Worm (Caenorhabditis elegans) whole organism, young adult: ENCODE data around the gene C44B11.4.
A peak's percentile ranks its signal among the peaks of the same experiment; 100 is the strongest.

Experiments used
- B0261.1 ChIP-seq: sonication (generic microtip); optimal IDR thresholded peaks from 2 replicates; lab custom pipeline; 2016; ENCODE audit warnings: mild to moderate bottlenecking, missing genetic modification characterization, moderate library complexity, missing compliant biosample characterization
- B0336.3 ChIP-seq: fragments of 200-800 bp; sonication (Bioruptor generic); IDR thresholded peaks from 2 replicates; pipeline ENCODE4 v1.3.6; 2022; ENCODE audit warnings: missing genetic modification characterization, missing compliant biosample characterization
- F22D6.2 ChIP-seq: sonication (generic microtip); optimal IDR thresholded peaks from 2 replicates; lab custom pipeline; 2016; ENCODE audit warnings: mild to moderate bottlenecking, missing genetic modification characterization, missing compliant biosample characterization
- F23B12.7 ChIP-seq: sonication (generic microtip); optimal IDR thresholded peaks from 2 replicates; lab custom pipeline; 2017; ENCODE audit warnings: missing genetic modification characterization, mild to moderate bottlenecking, missing compliant biosample characterization, antibody characterized with exemption, moderate library complexity; ENCODE audit not compliant: insufficient read depth
- K11D2.4 ChIP-seq: fragments of 200-800 bp; sonication (Bioruptor generic); IDR thresholded peaks from 2 replicates; pipeline ENCODE4 v1.3.6; 2022; ENCODE audit warnings: missing genetic modification reagents, missing genetic modification characterization, missing compliant biosample characterization
- K12H6.12 ChIP-seq: fragments of 200-800 bp; sonication (Bioruptor generic); optimal IDR thresholded peaks from 2 replicates; lab custom pipeline; 2018; ENCODE audit warnings: mild to moderate bottlenecking, missing genetic modification characterization, missing compliant biosample characterization
- T26A5.8 ChIP-seq: sonication (generic microtip); optimal IDR thresholded peaks from 2 replicates; lab custom pipeline; 2016; ENCODE audit warnings: missing genetic modification characterization, missing compliant biosample characterization
- Y53F4B.3 ChIP-seq: fragments of 200-800 bp; sonication (Bioruptor generic); IDR thresholded peaks from 2 replicates; pipeline ENCODE4 v1.3.6; 2022; ENCODE audit warnings: missing genetic modification reagents, missing genetic modification characterization, missing compliant biosample characterization
- Y56A3A.18 ChIP-seq: fragments of 200-800 bp; sonication (Bioruptor generic); IDR thresholded peaks from 2 replicates; pipeline ENCODE4 v1.3.6; 2022; ENCODE audit warnings: missing genetic modification reagents, missing genetic modification characterization, missing compliant biosample characterization
- Y67H2A.10 ChIP-seq: fragments of 200-800 bp; sonication (Bioruptor generic); conservative IDR thresholded peaks from 2 replicates; pipeline ENCODE4 v1.3.6; 2022; ENCODE audit warnings: missing genetic modification reagents, missing genetic modification characterization, missing compliant biosample characterization
- ZK185.1 ChIP-seq: sonication (generic microtip); optimal IDR thresholded peaks from 2 replicates; lab custom pipeline; 2016; ENCODE audit warnings: mild to moderate bottlenecking, missing genetic modification characterization, missing compliant biosample characterization; ENCODE audit not compliant: poor library complexity, severe bottlenecking
- ama-1 ChIP-seq, 3 experiments: fragments of 150-350 bp in 1 of 3; sonication (generic microtip) in 2 of 3; optimal IDR thresholded peaks; 2 replicates each; lab custom pipeline; 2014 to 2018; ENCODE audit warnings: missing biosample characterization in 2 of 3, missing genetic modification characterization in 2 of 3, missing genetic modification reagents in 2 of 3
- aptf-2 ChIP-seq: fragments of 200-800 bp; sonication (Bioruptor generic); conservative IDR thresholded peaks from 2 replicates; pipeline ENCODE4 v1.3.6; 2022; ENCODE audit warnings: missing genetic modification reagents, missing genetic modification characterization, missing compliant biosample characterization
- athp-1 ChIP-seq: sonication (generic microtip); optimal IDR thresholded peaks from 2 replicates; lab custom pipeline; 2017; ENCODE audit warnings: mild to moderate bottlenecking, missing genetic modification characterization, missing compliant biosample characterization
- cebp-2 ChIP-seq: fragments of 200-800 bp; sonication (Bioruptor generic); IDR thresholded peaks from 2 replicates; pipeline ENCODE4 v1.3.6; 2022; ENCODE audit warnings: missing genetic modification characterization, missing compliant biosample characterization
- ceh-27 ChIP-seq: fragments of 200-800 bp; sonication (Bioruptor generic); optimal IDR thresholded peaks from 2 replicates; lab custom pipeline; 2018; ENCODE audit warnings: mild to moderate bottlenecking, missing genetic modification characterization, moderate library complexity, missing compliant biosample characterization
- ceh-40 ChIP-seq: fragments of 200-800 bp; sonication (Bioruptor generic); IDR thresholded peaks from 2 replicates; pipeline ENCODE4 v1.3.6; 2022; ENCODE audit warnings: missing genetic modification characterization, missing compliant biosample characterization
- ceh-79 ChIP-seq: sonication (generic microtip); optimal IDR thresholded peaks from 2 replicates; lab custom pipeline; 2017; ENCODE audit warnings: mild to moderate bottlenecking, missing genetic modification characterization, missing compliant biosample characterization
- die-1 ChIP-seq: sonication (generic microtip); optimal IDR thresholded peaks from 2 replicates; lab custom pipeline; 2016; ENCODE audit warnings: missing genotype, mild to moderate bottlenecking, missing genetic modification characterization, missing compliant biosample characterization
- dpl-1 ChIP-seq: fragments of 150-350 bp; optimal IDR thresholded peaks from 2 replicates; lab custom pipeline; 2014; ENCODE audit warnings: missing biosample characterization, missing genetic modification reagents, missing genetic modification characterization
- efl-1 ChIP-seq: fragments of 150-350 bp; optimal IDR thresholded peaks from 2 replicates; lab custom pipeline; 2014; ENCODE audit warnings: missing biosample characterization, missing genetic modification reagents, missing genetic modification characterization
- ekl-4 ChIP-seq: fragments of 200-800 bp; sonication (Bioruptor generic); IDR thresholded peaks from 2 replicates; pipeline ENCODE4 v1.3.6; 2022; ENCODE audit warnings: missing genetic modification reagents, missing genetic modification characterization, missing compliant biosample characterization
- hrde-1 ChIP-seq: sonication (generic microtip); optimal IDR thresholded peaks from 2 replicates; lab custom pipeline; 2016; ENCODE audit warnings: missing genetic modification characterization, mild to moderate bottlenecking, missing compliant biosample characterization, moderate library complexity, missing genotype, missing genetic modification reagents, borderline replicate concordance
- let-526 ChIP-seq: fragments of 200-800 bp; sonication (Bioruptor generic); IDR thresholded peaks from 2 replicates; pipeline ENCODE4 v1.3.6; 2022; ENCODE audit warnings: missing genetic modification reagents, missing genetic modification characterization, missing compliant biosample characterization
- let-607 ChIP-seq, 2 experiments: fragments of 200-800 bp in 1 of 2; sonication (Bioruptor generic) in 1 of 2; sonication (generic microtip) in 1 of 2; optimal IDR thresholded peaks; 2 replicates each; lab custom pipeline; 2016 to 2018; ENCODE audit warnings: mild to moderate bottlenecking in 2 of 2, missing compliant biosample characterization in 2 of 2, missing genetic modification characterization in 2 of 2, moderate library complexity in 2 of 2, missing genotype in 1 of 2
- lin-26 ChIP-seq: fragments of 200-800 bp; sonication (Bioruptor generic); IDR thresholded peaks from 2 replicates; pipeline ENCODE4 v1.3.6; 2022; ENCODE audit warnings: missing genetic modification reagents, missing genetic modification characterization, missing compliant biosample characterization
- lir-1 ChIP-seq: fragments of 200-800 bp; sonication (Bioruptor generic); conservative IDR thresholded peaks from 2 replicates; pipeline ENCODE4 v1.3.6; 2022; ENCODE audit warnings: missing genetic modification reagents, missing genetic modification characterization, missing compliant biosample characterization
- madf-8 ChIP-seq: fragments of 200-800 bp; sonication (Bioruptor generic); conservative IDR thresholded peaks from 2 replicates; pipeline ENCODE4 v1.3.6; 2022; ENCODE audit warnings: missing genetic modification reagents, missing genetic modification characterization, missing compliant biosample characterization
- mcd-1 ChIP-seq: fragments of 200-800 bp; sonication (Bioruptor generic); IDR thresholded peaks from 2 replicates; pipeline ENCODE4 v1.3.6; 2022; ENCODE audit warnings: missing genetic modification reagents, missing genetic modification characterization, missing compliant biosample characterization
- mel-28 ChIP-seq: sonication (generic microtip); optimal IDR thresholded peaks from 2 replicates; lab custom pipeline; 2016; ENCODE audit warnings: borderline replicate concordance, mild to moderate bottlenecking, missing genetic modification characterization, missing compliant biosample characterization
- mes-4 ChIP-seq: sonication (generic microtip); optimal IDR thresholded peaks from 2 replicates; lab custom pipeline; 2016; ENCODE audit warnings: missing genotype, missing genetic modification characterization, missing compliant biosample characterization
- nfya-2 ChIP-seq: fragments of 200-800 bp; sonication (Bioruptor generic); IDR thresholded peaks from 2 replicates; pipeline ENCODE4 v1.3.6; 2022; ENCODE audit warnings: missing genetic modification reagents, missing genetic modification characterization, missing compliant biosample characterization
- nhr-27 ChIP-seq: fragments of 200-800 bp; sonication (Bioruptor generic); optimal IDR thresholded peaks from 2 replicates; lab custom pipeline; 2018; ENCODE audit warnings: mild to moderate bottlenecking, missing genetic modification characterization, moderate library complexity, missing compliant biosample characterization
- rpc-1 ChIP-seq, 2 experiments: fragments of 150-350 bp in 1 of 2; sonication (generic microtip) in 1 of 2; optimal IDR thresholded peaks; 2 replicates each; lab custom pipeline; 2014 to 2018; ENCODE audit warnings: missing biosample characterization in 1 of 2, missing genetic modification characterization in 1 of 2, missing genetic modification reagents in 1 of 2, missing genotype in 1 of 2
- sdz-38 ChIP-seq: sonication (generic microtip); optimal IDR thresholded peaks from 2 replicates; lab custom pipeline; 2016; ENCODE audit warnings: missing genotype, missing genetic modification characterization, missing compliant biosample characterization
- snpc-4 ChIP-seq, 5 experiments: fragments of 150-350 bp in 1 of 5; sonication (generic microtip) in 4 of 5; optimal IDR thresholded peaks; 2 replicates each; lab custom pipeline; 2014 to 2018; ENCODE audit warnings: missing genetic modification characterization in 5 of 5, missing biosample characterization in 3 of 5, antibody characterized with exemption in 2 of 5, mild to moderate bottlenecking in 2 of 5, missing compliant biosample characterization in 2 of 5, missing genotype in 2 of 5, moderate library complexity in 2 of 5, missing genetic modification reagents in 1 of 5
- tbp1 ChIP-seq: fragments of 200-800 bp; sonication (Bioruptor generic); optimal IDR thresholded peaks from 2 replicates; lab custom pipeline; 2018; ENCODE audit warnings: mild to moderate bottlenecking, missing genetic modification characterization, missing compliant biosample characterization
- ztf-18 ChIP-seq: sonication (generic microtip); optimal IDR thresholded peaks from 2 replicates; lab custom pipeline; 2016; ENCODE audit warnings: missing genotype, mild to moderate bottlenecking, missing genetic modification characterization, missing compliant biosample characterization
- ztf-26 ChIP-seq: sonication (generic microtip); optimal IDR thresholded peaks from 2 replicates; lab custom pipeline; 2017; ENCODE audit warnings: missing genetic modification characterization, missing compliant biosample characterization

Gene C44B11.4

DNA sequence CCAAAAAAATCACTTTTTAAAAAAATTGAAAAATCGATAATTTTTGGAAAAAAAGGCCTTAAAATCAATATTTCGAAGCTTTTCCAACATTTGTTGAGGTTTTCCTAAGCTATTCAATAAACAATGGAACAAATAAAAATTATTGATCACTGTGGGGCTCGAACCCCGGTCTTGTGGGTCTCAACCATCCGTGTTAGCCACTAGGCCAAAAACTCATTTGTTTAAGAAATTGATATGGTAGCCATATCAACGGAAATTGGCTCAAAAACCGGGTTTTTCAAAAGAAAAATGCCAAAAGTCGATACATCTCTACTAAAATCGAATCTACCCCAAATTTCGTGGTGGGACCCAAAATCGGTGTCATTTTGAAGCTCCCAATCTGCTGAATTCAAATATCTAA lies 31.6 kb downstream of the C44B11.4 start (continued):
- no peak for TF ChIP-seq snpc-4 (GFP tag; optimal IDR thresholded peaks at IDR 0.05; lab: Kevin White, UChicago)
- TF ChIP-seq snpc-4 (tag; optimal IDR thresholded peaks at IDR 0.05; lab: Kevin White, UChicago), result no peak
- TF ChIP-seq Y53F4B.3, result no peak
- TF ChIP-seq hrde-1, result no peak

DNA sequence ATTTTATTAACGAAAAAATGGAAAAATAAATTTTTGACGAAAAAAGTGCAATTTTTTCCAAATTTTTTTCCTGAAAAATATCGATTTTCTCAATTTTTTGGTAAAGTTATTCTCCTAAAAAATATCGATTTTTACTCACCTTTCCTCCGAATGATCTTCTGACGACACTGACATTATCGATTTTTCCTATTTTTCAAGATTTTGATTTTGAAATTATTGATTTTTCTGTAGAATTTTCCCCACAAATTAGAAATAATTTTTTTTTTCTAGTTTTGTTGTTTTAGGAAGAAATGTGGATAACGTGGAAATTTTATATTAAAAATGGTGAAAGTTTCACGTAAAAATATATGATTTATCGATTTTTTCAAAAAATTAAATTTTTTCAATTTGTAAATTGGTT lies 32.0 kb downstream of the C44B11.4 start:
- TF ChIP-seq K11D2.4 (GFP tag; lab: Robert Waterston, UW), result no peak
- no peak for TF ChIP-seq aptf-2
- TF ChIP-seq hrde-1, result no peak
- TF ChIP-seq ztf-18 (tag; lab: Kevin White, UChicago), result no peak
- no peak for TF ChIP-seq Y67H2A.10 (GFP tag; lab: Robert Waterston, UW)
- TF ChIP-seq athp-1 (tag; lab: Kevin White, UChicago), result no peak
- no peak for TF ChIP-seq efl-1 (GFP tag; lab: Kevin White, UChicago)
- TF ChIP-seq ama-1 (optimal IDR thresholded peaks at IDR 0.05; lab: Kevin White, UChicago), result no peak
- no peak for TF ChIP-seq ama-1 (GFP tag; optimal IDR thresholded peaks at IDR 0.05; lab: Kevin White, UChicago)
- no peak for TF ChIP-seq ceh-27
- no peak for TF ChIP-seq lir-1
- no peak for TF ChIP-seq let-526 (GFP tag; lab: Robert Waterston, UW)
- no peak for TF ChIP-seq ZK185.1
- no peak for TF ChIP-seq dpl-1 (GFP tag; lab: Kevin White, UChicago)

ce11 chrIII:3110614-3111013 lies 32.9 kb downstream of the C44B11.4 start:
- TF ChIP-seq mcd-1 (no peak), madf-8 (no peak), T26A5.8 (no peak), lin-26 (no peak), nhr-27 (tag; lab: Kevin White, UChicago) (no peak), Y56A3A.18 (no peak), K11D2.4 (GFP tag; lab: Robert Waterston, UW) (no peak), rpc-1 (optimal IDR thresholded peaks at IDR 0.05; lab: Kevin White, UChicago) (peak; percentile 2), rpc-1 (tag; optimal IDR thresholded peaks at IDR 0.05; lab: Kevin White, UChicago) (peak; percentile 62), cebp-2 (GFP tag; lab: Robert Waterston, UW) (no peak), let-526 (GFP tag; lab: Robert Waterston, UW) (no peak), mel-28 (tag; lab: Kevin White, UChicago) (no peak), mes-4 (tag; lab: Kevin White, UChicago) (no peak), K12H6.12 (no peak), sdz-38 (tag; lab: Kevin White, UChicago) (no peak), tbp1 (GFP tag; lab: Kevin White, UChicago) (peak; percentile 59), B0261.1 (tag; lab: Kevin White, UChicago) (peak; percentile 45)

DNA sequence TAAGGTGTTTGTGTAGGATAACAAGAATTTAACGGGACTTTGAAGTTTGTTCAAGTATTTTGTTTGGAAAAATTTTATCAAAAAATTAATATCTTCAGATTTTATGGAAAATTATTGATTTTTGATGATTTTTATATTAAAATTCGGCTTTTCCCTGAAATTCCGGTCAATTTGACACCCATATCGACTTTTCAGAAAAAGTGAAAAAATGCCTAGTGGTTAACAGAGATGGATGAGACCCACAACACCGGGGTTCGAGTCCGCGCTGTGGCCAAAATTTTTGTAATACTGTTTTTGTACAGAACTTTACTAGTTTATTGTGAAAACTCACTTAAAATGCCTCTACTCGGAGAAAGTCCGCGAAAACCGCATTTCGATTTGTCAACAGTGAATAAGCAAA lies 34.0 kb downstream of the C44B11.4 start:
- TF ChIP-seq madf-8 (no peak), ekl-4 (GFP tag; lab: Robert Waterston, UW) (no peak), ama-1 (optimal IDR thresholded peaks at IDR 0.05; lab: Kevin White, UChicago) (no peak), ama-1 (GFP tag; optimal IDR thresholded peaks at IDR 0.05; lab: Kevin White, UChicago) (no peak), F23B12.7 (tag; lab: Kevin White, UChicago) (no peak), ceh-40 (GFP tag; lab: Robert Waterston, UW) (no peak), rpc-1 (optimal IDR thresholded peaks at IDR 0.05; lab: Kevin White, UChicago) (peak; percentile 39), rpc-1 (tag; optimal IDR thresholded peaks at IDR 0.05; lab: Kevin White, UChicago) (peak; percentile 66), B0336.3 (GFP tag; lab: Robert Waterston, UW) (no peak), ztf-26 (no peak), F22D6.2 (tag; lab: Kevin White, UChicago) (no peak), hrde-1 (no peak), mes-4 (tag; lab: Kevin White, UChicago) (no peak), ceh-79 (tag; lab: Kevin White, UChicago) (no peak), B0261.1 (tag; lab: Kevin White, UChicago) (peak; percentile 56), die-1 (tag; lab: Kevin White, UChicago) (peak; percentile 3), nfya-2 (GFP tag; lab: Robert Waterston, UW) (no peak), tbp1 (GFP tag; lab: Kevin White, UChicago) (peak; percentile 82), let-607 (tag; optimal IDR thresholded peaks at IDR 0.05; lab: Kevin White, UChicago) (no peak)
